Fruit fly (Drosophila melanogaster) whole organism: ENCODE results near the gene CG9948.

ENCODE experiments used
- CG8478 ChIP-seq: fragments of >200 bp; optimal IDR thresholded peaks from 2 replicates; lab custom pipeline; 2018; ENCODE audit warnings: inconsistent platforms
- psq ChIP-seq: fragments of >200 bp; optimal IDR thresholded peaks from 2 replicates; lab custom pipeline; 2017
- usp ChIP-seq: fragments of >200 bp; optimal IDR thresholded peaks from 2 replicates; lab custom pipeline; 2017; ENCODE audit warnings: missing biosample characterization, missing genetic modification characterization, mixed read lengths

dm6 chr3L:6942831-6943114, 13.0 kb upstream of the CG9948 start, which contains the start of gene tow:
- no peak for TF ChIP-seq psq (lab: Kevin White, UChicago)
- no peak for TF ChIP-seq CG8478 (lab: Kevin White, UChicago)
- no peak for TF ChIP-seq usp
